Worm (Caenorhabditis elegans): ENCODE data around the gene srlf-37.

The srlf-37 gene

ce11 chrV:628527-628926, 24.5 kb upstream of the srlf-37 start, which contains the start of gene F48G7.9:
Gene F48G7.9, minus strand, starts transcription at chrV:628627.
- TF ChIP-seq tab-1 (GFP tag; IDR thresholded peaks at IDR 0.05) (no peak), med-1 (GFP tag; optimal IDR thresholded peaks at IDR 0.05; ENCODE audit: insufficient read depth) (no peak), cog-1 (tag; optimal IDR thresholded peaks at IDR 0.05) (no peak), flt-1 (GFP tag; IDR thresholded peaks at IDR 0.05) (no peak), ztf-23 (GFP tag; IDR thresholded peaks at IDR 0.05) (no peak), ztf-29 (GFP tag; IDR thresholded peaks at IDR 0.05) (no peak), ref-1 (GFP tag; conservative IDR thresholded peaks at IDR 0.05) (no peak), klf-2 (GFP tag; conservative IDR thresholded peaks at IDR 0.05) (no peak), T22C8.4 (GFP tag; IDR thresholded peaks at IDR 0.05) (no peak)

- TF ChIP-seq cog-1 (tag; optimal IDR thresholded peaks at IDR 0.05) (no peak), ref-1 (GFP tag; conservative IDR thresholded peaks at IDR 0.05) (no peak), tab-1 (GFP tag; IDR thresholded peaks at IDR 0.05) (no peak), flt-1 (GFP tag; IDR thresholded peaks at IDR 0.05) (no peak), med-1 (GFP tag; optimal IDR thresholded peaks at IDR 0.05; ENCODE audit: insufficient read depth) (no peak), ztf-29 (GFP tag; IDR thresholded peaks at IDR 0.05) (no peak), ztf-23 (GFP tag; IDR thresholded peaks at IDR 0.05) (no peak), klf-2 (GFP tag; conservative IDR thresholded peaks at IDR 0.05) (no peak), T22C8.4 (GFP tag; IDR thresholded peaks at IDR 0.05) (no peak)
These were observed 23.6 kb upstream of the srlf-37 start, which contains the start of gene F48G7.8 for ce11 chrV:627585-627984. Gene F48G7.8, minus strand, starts transcription at chrV:627685.

- no peak for TF ChIP-seq cog-1 (tag; optimal IDR thresholded peaks at IDR 0.05)
- no peak for TF ChIP-seq tab-1 (GFP tag; IDR thresholded peaks at IDR 0.05)
- no peak for TF ChIP-seq ztf-29 (GFP tag; IDR thresholded peaks at IDR 0.05)
- no peak for TF ChIP-seq klf-2 (GFP tag; conservative IDR thresholded peaks at IDR 0.05)
- no peak for TF ChIP-seq flt-1 (GFP tag; IDR thresholded peaks at IDR 0.05)
- TF ChIP-seq med-1 (GFP tag; optimal IDR thresholded peaks at IDR 0.05; ENCODE audit: insufficient read depth), result no peak
- TF ChIP-seq ref-1 (GFP tag; conservative IDR thresholded peaks at IDR 0.05), result no peak
- TF ChIP-seq ztf-23 (GFP tag; IDR thresholded peaks at IDR 0.05), result no peak
- TF ChIP-seq T22C8.4 (GFP tag; IDR thresholded peaks at IDR 0.05), result no peak
These were observed 22.3 kb upstream of the srlf-37 start, which contains the start of gene F48G7.7 for ce11 chrV:626321-626720. Gene F48G7.7, minus strand, starts transcription at chrV:626421.

ce11 chrV:624922-625321, 20.9 kb upstream of the srlf-37 start, which contains the start of gene srt-17:
Gene srt-17, minus strand, starts transcription at chrV:625022.
- TF ChIP-seq med-1 (GFP tag; optimal IDR thresholded peaks at IDR 0.05; ENCODE audit: insufficient read depth) (no peak), klf-2 (GFP tag; conservative IDR thresholded peaks at IDR 0.05) (no peak), ztf-23 (GFP tag; IDR thresholded peaks at IDR 0.05) (no peak), ref-1 (GFP tag; conservative IDR thresholded peaks at IDR 0.05) (no peak), T22C8.4 (GFP tag; IDR thresholded peaks at IDR 0.05) (no peak), tab-1 (GFP tag; IDR thresholded peaks at IDR 0.05) (no peak), ztf-29 (GFP tag; IDR thresholded peaks at IDR 0.05) (no peak), flt-1 (GFP tag; IDR thresholded peaks at IDR 0.05) (no peak)

- no peak for TF ChIP-seq T22C8.4 (GFP tag; IDR thresholded peaks at IDR 0.05)
- TF ChIP-seq ztf-23 (GFP tag; IDR thresholded peaks at IDR 0.05), result no peak
- no peak for TF ChIP-seq flt-1 (GFP tag; IDR thresholded peaks at IDR 0.05)
- no peak for TF ChIP-seq klf-2 (GFP tag; conservative IDR thresholded peaks at IDR 0.05)
- TF ChIP-seq tab-1 (GFP tag; IDR thresholded peaks at IDR 0.05), result no peak
- no peak for TF ChIP-seq med-1 (GFP tag; optimal IDR thresholded peaks at IDR 0.05; ENCODE audit: insufficient read depth)
- no peak for TF ChIP-seq cog-1 (tag; optimal IDR thresholded peaks at IDR 0.05)
- TF ChIP-seq ref-1 (GFP tag; conservative IDR thresholded peaks at IDR 0.05), result no peak
- no peak for TF ChIP-seq ztf-29 (GFP tag; IDR thresholded peaks at IDR 0.05)
These were observed 18.9 kb upstream of the srlf-37 start, which contains the start of gene F48G7.5 for ce11 chrV:622902-623301. Gene F48G7.5, minus strand, starts transcription at chrV:622935.

- no peak for TF ChIP-seq cog-1 (tag; optimal IDR thresholded peaks at IDR 0.05)
- no peak for TF ChIP-seq ref-1 (GFP tag; conservative IDR thresholded peaks at IDR 0.05)
- no peak for TF ChIP-seq flt-1 (GFP tag; IDR thresholded peaks at IDR 0.05)
- no peak for TF ChIP-seq klf-2 (GFP tag; conservative IDR thresholded peaks at IDR 0.05)
- no peak for TF ChIP-seq tab-1 (GFP tag; IDR thresholded peaks at IDR 0.05)
- TF ChIP-seq ztf-23 (GFP tag; IDR thresholded peaks at IDR 0.05), result no peak
- TF ChIP-seq med-1 (GFP tag; optimal IDR thresholded peaks at IDR 0.05; ENCODE audit: insufficient read depth), result no peak
- no peak for TF ChIP-seq T22C8.4 (GFP tag; IDR thresholded peaks at IDR 0.05)
- no peak for TF ChIP-seq ztf-29 (GFP tag; IDR thresholded peaks at IDR 0.05)
These were observed 17.0 kb upstream of the srlf-37 start for ce11 chrV:620987-621386.

- TF ChIP-seq klf-2 (GFP tag; conservative IDR thresholded peaks at IDR 0.05) (no peak), cog-1 (tag; optimal IDR thresholded peaks at IDR 0.05) (peak; percentile 24), flt-1 (GFP tag; IDR thresholded peaks at IDR 0.05) (no peak), ztf-29 (GFP tag; IDR thresholded peaks at IDR 0.05) (no peak), med-1 (GFP tag; optimal IDR thresholded peaks at IDR 0.05; ENCODE audit: insufficient read depth) (no peak)
These were observed 15.0 kb upstream of the srlf-37 start, which contains the start of gene F48G7.4 for ce11 chrV:619054-619453. Gene F48G7.4, plus strand, starts transcription at chrV:619453.

ce11 chrV:617917-618316, 13.9 kb upstream of the srlf-37 start:
- TF ChIP-seq med-1 (GFP tag; optimal IDR thresholded peaks at IDR 0.05; ENCODE audit: insufficient read depth) (no peak), ztf-23 (GFP tag; IDR thresholded peaks at IDR 0.05) (no peak), cog-1 (tag; optimal IDR thresholded peaks at IDR 0.05) (no peak), ref-1 (GFP tag; conservative IDR thresholded peaks at IDR 0.05) (no peak), klf-2 (GFP tag; conservative IDR thresholded peaks at IDR 0.05) (no peak), flt-1 (GFP tag; IDR thresholded peaks at IDR 0.05) (no peak), T22C8.4 (GFP tag; IDR thresholded peaks at IDR 0.05) (no peak), ztf-29 (GFP tag; IDR thresholded peaks at IDR 0.05) (no peak), tab-1 (GFP tag; IDR thresholded peaks at IDR 0.05) (no peak)

ce11 chrV:615275-615674, 11.3 kb upstream of the srlf-37 start, which contains the start of gene F48G7.13:
Gene F48G7.13, plus strand, starts transcription at chrV:615575.
- TF ChIP-seq ztf-29 (GFP tag; IDR thresholded peaks at IDR 0.05), result no peak
- TF ChIP-seq ztf-23 (GFP tag; IDR thresholded peaks at IDR 0.05), result no peak
- no peak for TF ChIP-seq flt-1 (GFP tag; IDR thresholded peaks at IDR 0.05)
- no peak for TF ChIP-seq med-1 (GFP tag; optimal IDR thresholded peaks at IDR 0.05; ENCODE audit: insufficient read depth)
- TF ChIP-seq ref-1 (GFP tag; conservative IDR thresholded peaks at IDR 0.05), result no peak
- TF ChIP-seq cog-1 (tag; optimal IDR thresholded peaks at IDR 0.05), result no peak
- TF ChIP-seq tab-1 (GFP tag; IDR thresholded peaks at IDR 0.05), result no peak
- TF ChIP-seq klf-2 (GFP tag; conservative IDR thresholded peaks at IDR 0.05), result no peak
- no peak for TF ChIP-seq T22C8.4 (GFP tag; IDR thresholded peaks at IDR 0.05)

All from whole organism, midembryonic.